Fruit fly (Drosophila melanogaster): ENCODE results near the gene Trm7-34.

Gene Trm7-34

dm6 chr3R:21111046-21111480 is 22.6 kb downstream of the Trm7-34 start, which contains the start of gene Rab11 (continued):
- no peak for TF ChIP-seq Smox (GFP tag; optimal IDR thresholded peaks at IDR 0.05)
- no peak for TF ChIP-seq Eip93F (GFP tag; optimal IDR thresholded peaks at IDR 0.05)
- TF ChIP-seq CG8319 (GFP tag; optimal IDR thresholded peaks at IDR 0.05): no peak
- TF ChIP-seq CG4318 (GFP tag; optimal IDR thresholded peaks at IDR 0.05): no peak
- no peak for TF ChIP-seq CG11294 (GFP tag; IDR thresholded peaks at IDR 0.05)
- TF ChIP-seq CG7368 (GFP tag; optimal IDR thresholded peaks at IDR 0.05): no peak
- TF ChIP-seq Eip75B (GFP tag; optimal IDR thresholded peaks at IDR 0.05): no peak
- TF ChIP-seq CG9139 (GFP tag; optimal IDR thresholded peaks at IDR 0.05): no peak
- TF ChIP-seq CG8119 (GFP tag; IDR thresholded peaks at IDR 0.05): no peak
- TF ChIP-seq Hr4 (GFP tag; optimal IDR thresholded peaks at IDR 0.05): peak; percentile 57
- no peak for TF ChIP-seq CG11902 (GFP tag; optimal IDR thresholded peaks at IDR 0.05)
- peak; percentile 11 for TF ChIP-seq fkh (GFP tag; optimal IDR thresholded peaks at IDR 0.05)
- TF ChIP-seq dac (GFP tag; optimal IDR thresholded peaks at IDR 0.05): no peak
- TF ChIP-seq fd85E (GFP tag; optimal IDR thresholded peaks at IDR 0.05): no peak
- TF ChIP-seq CG8632 (GFP tag; optimal IDR thresholded peaks at IDR 0.05): peak; percentile 11
- peak; percentile 39 for TF ChIP-seq Sox14 (GFP tag; optimal IDR thresholded peaks at IDR 0.05)
- no peak for TF ChIP-seq Lpt (GFP tag; optimal IDR thresholded peaks at IDR 0.05)
- peak; percentile 52 for TF ChIP-seq svp (GFP tag)
- TF ChIP-seq ss (GFP tag; optimal IDR thresholded peaks at IDR 0.05): no peak
- peak; percentile 45 for TF ChIP-seq lz (GFP tag; optimal IDR thresholded peaks at IDR 0.05)

dm6 chr3R:21109712-21110111 is 24.0 kb downstream of the Trm7-34 start:
- TF ChIP-seq Ets96B (tag; optimal IDR thresholded peaks at IDR 0.05): no peak
- TF ChIP-seq fd59A (GFP tag; optimal IDR thresholded peaks at IDR 0.05): no peak
- TF ChIP-seq CG8319 (GFP tag; optimal IDR thresholded peaks at IDR 0.05): no peak
- TF ChIP-seq Smox (GFP tag; optimal IDR thresholded peaks at IDR 0.05): no peak

dm6 chr3R:21107907-21108591 is 25.6 kb downstream of the Trm7-34 start, which contains the start of the genes Sec15 and rtet:
TSS of gene Sec15 (minus strand) at chr3R:21107972.
TSS of gene rtet (plus strand) at chr3R:21108446.
- peak; percentile 34 for TF ChIP-seq CG10631 (GFP tag; optimal IDR thresholded peaks at IDR 0.05)
- peak; percentile 35 for TF ChIP-seq Eip93F (GFP tag; optimal IDR thresholded peaks at IDR 0.05)
- peak; percentile 45 for TF ChIP-seq CG3032 (tag; optimal IDR thresholded peaks at IDR 0.05)
- peak; percentile 75 for TF ChIP-seq esn (GFP tag; optimal IDR thresholded peaks at IDR 0.05)
- TF ChIP-seq fd59A (GFP tag; optimal IDR thresholded peaks at IDR 0.05): peak; percentile 37
- TF ChIP-seq svp (GFP tag): peak; percentile 85
- no peak for TF ChIP-seq CG6792 (GFP tag; optimal IDR thresholded peaks at IDR 0.05)
- no peak for TF ChIP-seq pdm3 (GFP tag; optimal IDR thresholded peaks at IDR 0.05)
- TF ChIP-seq CG31627 (GFP tag; optimal IDR thresholded peaks at IDR 0.05): peak; percentile 47
- TF ChIP-seq dsx (GFP tag; optimal IDR thresholded peaks at IDR 0.05; ENCODE audit: poor library complexity, severe bottlenecking): peak; percentile 72
- peak; percentile 55 for TF ChIP-seq Hr39 (GFP tag; optimal IDR thresholded peaks at IDR 0.05)
- no peak for TF ChIP-seq CG1621 (tag; optimal IDR thresholded peaks at IDR 0.05)
- no peak for TF ChIP-seq ss (GFP tag; optimal IDR thresholded peaks at IDR 0.05)
- peak; percentile 41 for TF ChIP-seq lz (GFP tag; optimal IDR thresholded peaks at IDR 0.05)
- peak; percentile 60 for TF ChIP-seq Sox14 (GFP tag; optimal IDR thresholded peaks at IDR 0.05)
- peak; percentile 49 for TF ChIP-seq acj6 (GFP tag; optimal IDR thresholded peaks at IDR 0.05)
- peak; percentile 81 for TF ChIP-seq Eip78C (GFP tag)
- peak; percentile 39 for TF ChIP-seq Ets96B (tag; optimal IDR thresholded peaks at IDR 0.05)
- TF ChIP-seq dac (GFP tag; optimal IDR thresholded peaks at IDR 0.05): peak; percentile 24
- no peak for TF ChIP-seq Hr38 (GFP tag; optimal IDR thresholded peaks at IDR 0.05)
- TF ChIP-seq Smox (GFP tag; optimal IDR thresholded peaks at IDR 0.05): no peak
- TF ChIP-seq Blimp-1 (GFP tag; optimal IDR thresholded peaks at IDR 0.05): peak; percentile 74
- peak; percentile 6 for TF ChIP-seq CG7368 (GFP tag; optimal IDR thresholded peaks at IDR 0.05)
- peak; percentile 41 for TF ChIP-seq cyc (GFP tag; optimal IDR thresholded peaks at IDR 0.05)
- TF ChIP-seq topi (GFP tag; optimal IDR thresholded peaks at IDR 0.05): peak; percentile 51
- TF ChIP-seq CG6163 (GFP tag; IDR thresholded peaks at IDR 0.05): 0 out of 3 replicates have a peak, but pooled peaks have one; percentile 16

Data from whole organism, prepupa.